Worm (Caenorhabditis elegans) whole organism, L2 larva: ENCODE measurements around the gene F47E1.2.

Experiments
- F13H6.1 ChIP-seq: sonication (generic microtip); optimal IDR thresholded peaks from 2 replicates; lab custom pipeline; 2016; ENCODE audit warnings: missing genetic modification characterization, missing compliant biosample characterization
- R02D3.7 ChIP-seq: fragments of 150-350 bp; optimal IDR thresholded peaks from 2 replicates; lab custom pipeline; 2014; ENCODE audit warnings: missing biosample characterization, missing genetic modification characterization
- Y55F3AM.14 ChIP-seq: fragments of 200-800 bp; sonication (Bioruptor generic); optimal IDR thresholded peaks from 2 replicates; lab custom pipeline; 2018; ENCODE audit warnings: mild to moderate bottlenecking, missing genetic modification characterization, missing compliant biosample characterization
- ZK546.5 ChIP-seq: sonication (generic microtip); optimal IDR thresholded peaks from 2 replicates; lab custom pipeline; 2017; ENCODE audit warnings: missing biosample characterization, missing genetic modification characterization
- alr-1 ChIP-seq: fragments of 150-350 bp; optimal IDR thresholded peaks from 2 replicates; lab custom pipeline; 2014; ENCODE audit warnings: missing biosample characterization, missing genetic modification characterization
- ama-1 ChIP-seq: fragments of 150-350 bp; optimal IDR thresholded peaks from 2 replicates; lab custom pipeline; 2018; ENCODE audit warnings: inconsistent platforms
- blmp-1 ChIP-seq: sonication (generic microtip); optimal IDR thresholded peaks from 2 replicates; lab custom pipeline; 2017; ENCODE audit warnings: missing genetic modification characterization, mild to moderate bottlenecking, missing compliant biosample characterization, antibody characterized with exemption, moderate library complexity; ENCODE audit not compliant: insufficient read depth
- ceh-82 ChIP-seq: fragments of 150-350 bp; optimal IDR thresholded peaks from 2 replicates; lab custom pipeline; 2014; ENCODE audit warnings: missing biosample characterization, missing genetic modification characterization
- crh-2 ChIP-seq: sonication (generic microtip); optimal IDR thresholded peaks from 2 replicates; lab custom pipeline; 2017; ENCODE audit warnings: missing biosample characterization, missing genetic modification characterization
- egl-27 ChIP-seq: sonication (generic microtip); optimal IDR thresholded peaks from 3 replicates; lab custom pipeline; 2017; ENCODE audit warnings: missing biosample characterization, missing genetic modification reagents, missing genetic modification characterization
- elt-1 ChIP-seq: fragments of 150-350 bp; optimal IDR thresholded peaks from 2 replicates; lab custom pipeline; 2014; ENCODE audit warnings: missing biosample characterization, missing genetic modification characterization
- elt-3 ChIP-seq: sonication (generic microtip); optimal IDR thresholded peaks from 2 replicates; lab custom pipeline; 2017; ENCODE audit warnings: missing biosample characterization, missing genetic modification characterization
- fos-1 ChIP-seq: fragments of 150-350 bp; optimal IDR thresholded peaks from 2 replicates; lab custom pipeline; 2014; ENCODE audit warnings: missing biosample characterization, missing genetic modification characterization
- lin-11 ChIP-seq: fragments of 150-350 bp; sonication (generic microtip); optimal IDR thresholded peaks from 2 replicates; lab custom pipeline; 2014; ENCODE audit warnings: missing biosample characterization, missing genetic modification characterization, inconsistent platforms, mixed read lengths
- lin-13 ChIP-seq: fragments of 150-350 bp; optimal IDR thresholded peaks from 2 replicates; lab custom pipeline; 2014; ENCODE audit warnings: missing biosample characterization, missing genetic modification reagents, missing genetic modification characterization
- lin-39 ChIP-seq: fragments of 150-350 bp; optimal IDR thresholded peaks from 2 replicates; lab custom pipeline; 2014; ENCODE audit warnings: missing biosample characterization, missing genetic modification reagents, missing genetic modification characterization
- mbf-1 ChIP-seq: sonication (generic microtip); optimal IDR thresholded peaks from 2 replicates; lab custom pipeline; 2017; ENCODE audit warnings: missing biosample characterization, missing genetic modification characterization
- nhr-10 ChIP-seq: sonication (generic microtip); optimal IDR thresholded peaks from 2 replicates; lab custom pipeline; 2017; ENCODE audit warnings: missing biosample characterization, missing genetic modification characterization
- nhr-11 ChIP-seq: fragments of 150-350 bp; optimal IDR thresholded peaks from 2 replicates; lab custom pipeline; 2014; ENCODE audit warnings: missing biosample characterization, missing genetic modification characterization
- nhr-12 ChIP-seq: fragments of 150-350 bp; optimal IDR thresholded peaks from 2 replicates; lab custom pipeline; 2014; ENCODE audit warnings: missing biosample characterization, missing genetic modification characterization
- nhr-129 ChIP-seq: fragments of 150-350 bp; optimal IDR thresholded peaks from 2 replicates; lab custom pipeline; 2014; ENCODE audit warnings: missing biosample characterization, missing genetic modification characterization
- nhr-21 ChIP-seq: fragments of 150-350 bp; optimal IDR thresholded peaks from 2 replicates; lab custom pipeline; 2014; ENCODE audit warnings: missing biosample characterization, missing genetic modification characterization
- nhr-23 ChIP-seq: fragments of 150-350 bp; optimal IDR thresholded peaks from 2 replicates; lab custom pipeline; 2014; ENCODE audit warnings: missing biosample characterization, missing genetic modification reagents, missing genetic modification characterization
- nhr-237 ChIP-seq: fragments of 150-350 bp; optimal IDR thresholded peaks from 2 replicates; lab custom pipeline; 2014; ENCODE audit warnings: missing biosample characterization, missing genetic modification characterization
- nhr-25 ChIP-seq: fragments of 150-350 bp; sonication (generic microtip); optimal IDR thresholded peaks from 3 replicates; lab custom pipeline; 2014; ENCODE audit warnings: missing biosample characterization, missing genetic modification characterization
- nhr-6 ChIP-seq: fragments of 150-350 bp; optimal IDR thresholded peaks from 2 replicates; lab custom pipeline; 2014; ENCODE audit warnings: missing biosample characterization, missing genetic modification characterization
- peb-1 ChIP-seq: fragments of 150-350 bp; optimal IDR thresholded peaks from 2 replicates; lab custom pipeline; 2014; ENCODE audit warnings: missing biosample characterization, missing genetic modification characterization
- sem-4 ChIP-seq: fragments of 150-350 bp; optimal IDR thresholded peaks from 2 replicates; lab custom pipeline; 2014; ENCODE audit warnings: missing biosample characterization, missing genetic modification reagents, missing genetic modification characterization
- skn-1 ChIP-seq: sonication (generic microtip); optimal IDR thresholded peaks from 2 replicates; lab custom pipeline; 2017; ENCODE audit warnings: missing biosample characterization, missing genetic modification characterization
- sma-3 ChIP-seq: sonication (generic microtip); optimal IDR thresholded peaks from 2 replicates; lab custom pipeline; 2016; ENCODE audit warnings: missing genetic modification reagents, missing genetic modification characterization, missing compliant biosample characterization
- sma-9 ChIP-seq, 2 experiments: fragments of 150-350 bp in 1 of 2; sonication (generic microtip) in 1 of 2; optimal IDR thresholded peaks; 2 replicates each; lab custom pipeline; 2014 to 2016; ENCODE audit warnings: missing genetic modification characterization in 2 of 2, mild to moderate bottlenecking in 1 of 2, missing biosample characterization in 1 of 2, missing compliant biosample characterization in 1 of 2, missing genetic modification reagents in 1 of 2, moderate library complexity in 1 of 2
- snpc-4 ChIP-seq: fragments of 150-350 bp; optimal IDR thresholded peaks from 2 replicates; lab custom pipeline; 2014; ENCODE audit warnings: missing biosample characterization, missing genetic modification characterization
- unc-39 ChIP-seq: fragments of 150-350 bp; optimal IDR thresholded peaks from 2 replicates; lab custom pipeline; 2014; ENCODE audit warnings: missing biosample characterization, missing genetic modification characterization
- unc-55 ChIP-seq: fragments of 150-350 bp; sonication (generic microtip); optimal IDR thresholded peaks from 3 replicates; lab custom pipeline; 2014; ENCODE audit warnings: missing biosample characterization, missing genetic modification reagents, missing genetic modification characterization
- unc-62 ChIP-seq: fragments of 150-350 bp; optimal IDR thresholded peaks from 2 replicates; lab custom pipeline; 2014; ENCODE audit warnings: missing biosample characterization, missing genetic modification reagents, missing genetic modification characterization
- zag-1 ChIP-seq: fragments of 150-350 bp; optimal IDR thresholded peaks from 2 replicates; lab custom pipeline; 2014; ENCODE audit warnings: missing biosample characterization, missing genetic modification characterization
- ztf-1 ChIP-seq: fragments of 200-800 bp; sonication (Bioruptor generic); conservative IDR thresholded peaks from 2 replicates; pipeline ENCODE4 v1.3.6; 2022; ENCODE audit warnings: missing genetic modification characterization, missing compliant biosample characterization
- ztf-11 ChIP-seq: sonication (generic microtip); optimal IDR thresholded peaks from 2 replicates; lab custom pipeline; 2017; ENCODE audit warnings: missing biosample characterization, missing genetic modification characterization
- ztf-4 ChIP-seq: fragments of 150-350 bp; optimal IDR thresholded peaks from 2 replicates; lab custom pipeline; 2014; ENCODE audit warnings: missing biosample characterization, missing genetic modification characterization

Gene F47E1.2

DNA sequence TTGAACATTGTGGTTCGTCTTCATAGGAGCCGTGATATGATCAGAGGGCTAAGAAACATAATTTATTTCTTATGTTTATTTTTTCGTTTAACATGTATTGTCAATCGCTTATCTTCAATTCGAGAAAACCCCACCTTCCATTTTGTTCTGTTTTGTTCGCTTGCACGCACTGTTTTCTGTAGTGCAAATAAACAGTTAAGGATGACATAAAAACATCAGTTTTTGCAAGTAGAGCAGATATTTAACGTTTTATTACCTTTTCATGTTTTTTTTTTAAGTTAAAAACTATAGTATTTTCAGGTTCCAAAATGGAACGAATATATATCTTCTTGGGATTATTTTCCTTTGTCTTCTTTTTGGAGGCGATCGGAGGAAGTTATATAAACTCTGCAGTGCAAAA, at the start of gene F47E1.2:
TSS of gene F47E1.2 (plus strand) at position 301 of the 400 bp plus-strand sequence.
- TF ChIP-seq nhr-129 (tag; lab: Kevin White, UChicago) (no peak), skn-1 (no peak), Y55F3AM.14 (GFP tag; lab: Kevin White, UChicago) (no peak), ZK546.5 (tag; lab: Kevin White, UChicago) (no peak), nhr-12 (no peak), elt-3 (tag; lab: Kevin White, UChicago) (no peak), sma-3 (GFP tag; lab: Kevin White, UChicago) (no peak), alr-1 (tag; lab: Kevin White, UChicago) (no peak), mbf-1 (no peak), elt-1 (tag; lab: Kevin White, UChicago) (no peak), ama-1 (lab: Kevin White, UChicago) (no peak), ceh-82 (tag; lab: Kevin White, UChicago) (no peak)

DNA sequence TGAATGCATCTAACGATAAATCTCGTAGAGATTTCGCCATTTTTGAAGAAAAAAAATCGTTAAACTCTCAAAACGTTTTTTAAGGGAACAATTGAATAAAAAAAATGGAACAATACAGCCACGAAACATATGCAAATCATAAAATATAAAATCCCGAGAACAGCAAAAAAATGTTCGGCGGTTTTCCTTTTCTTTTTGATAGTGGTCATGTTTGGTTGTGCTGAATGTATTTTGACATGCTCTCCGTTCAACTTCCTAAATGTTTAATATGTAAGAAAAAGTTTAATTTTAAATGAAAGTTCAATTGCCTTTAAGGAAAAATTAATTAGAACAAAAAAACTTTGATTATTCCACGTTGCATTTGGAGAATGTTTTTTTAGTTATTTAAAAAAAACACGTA, 47.0 kb upstream of the F47E1.2 start, which contains the start of gene C24A3.9:
TSS of gene C24A3.9 (minus strand) at position 101 of the 400 bp plus-strand sequence.
- TF ChIP-seq R02D3.7 (tag; lab: Kevin White, UChicago): no peak
- TF ChIP-seq ztf-1 (GFP tag; lab: Robert Waterston, UW): no peak
- no peak for TF ChIP-seq nhr-12
- no peak for TF ChIP-seq mbf-1
- TF ChIP-seq Y55F3AM.14 (GFP tag; lab: Kevin White, UChicago): no peak
- TF ChIP-seq nhr-23 (tag; lab: Kevin White, UChicago): no peak
- no peak for TF ChIP-seq sma-3 (GFP tag; lab: Kevin White, UChicago)

DNA sequence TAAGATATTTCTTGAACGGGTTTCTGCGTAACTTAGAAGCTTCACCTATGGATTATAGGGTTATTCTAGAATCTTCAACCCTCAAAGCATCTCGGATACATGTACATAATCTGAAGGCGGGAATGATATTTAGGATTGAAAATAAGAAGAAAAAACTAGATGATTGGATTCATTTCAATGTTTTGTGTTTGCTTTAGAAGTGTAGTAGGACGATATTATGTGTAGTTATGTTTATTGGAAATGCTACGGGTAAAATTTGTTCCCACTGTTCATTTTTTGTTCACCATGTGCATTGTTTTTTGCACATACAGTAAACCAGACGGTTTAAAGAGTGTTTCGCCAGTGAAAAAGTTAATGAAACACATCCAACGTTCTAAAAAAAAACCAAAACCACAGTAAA, 46.0 kb upstream of the F47E1.2 start:
- TF ChIP-seq nhr-25 (no peak), sma-3 (GFP tag; lab: Kevin White, UChicago) (no peak), elt-1 (tag; lab: Kevin White, UChicago) (no peak), ama-1 (lab: Kevin White, UChicago) (no peak), nhr-11 (no peak), snpc-4 (tag; lab: Kevin White, UChicago) (no peak), mbf-1 (no peak), ceh-82 (tag; lab: Kevin White, UChicago) (no peak), F13H6.1 (tag; lab: Kevin White, UChicago) (no peak), nhr-237 (tag; lab: Kevin White, UChicago) (no peak), unc-62 (GFP tag; lab: Kevin White, UChicago) (no peak), zag-1 (tag; lab: Kevin White, UChicago) (no peak), nhr-12 (no peak), ZK546.5 (tag; lab: Kevin White, UChicago) (no peak), ztf-11 (tag; lab: Kevin White, UChicago) (no peak), sem-4 (no peak), nhr-6 (tag; lab: Kevin White, UChicago) (no peak), peb-1 (no peak)

DNA sequence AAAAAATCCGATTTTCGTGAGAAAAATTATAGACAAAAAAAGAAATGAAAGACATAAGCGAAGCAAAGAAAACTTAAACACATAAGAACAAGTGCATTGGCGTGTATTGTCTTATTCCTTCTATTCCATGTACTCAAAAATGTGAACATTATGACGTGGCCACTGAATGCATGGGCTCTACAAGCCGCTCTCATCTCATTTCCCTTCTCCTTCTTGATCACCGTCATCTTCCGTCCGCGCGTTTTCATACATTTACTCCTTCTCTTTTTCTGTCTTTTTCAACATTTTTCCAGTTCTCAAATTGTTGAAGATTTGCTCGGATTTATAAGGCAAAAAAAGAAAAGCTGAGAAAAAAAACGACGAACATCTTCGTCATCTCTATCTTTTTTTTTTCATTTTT, 43.0 kb upstream of the F47E1.2 start:
- TF ChIP-seq fos-1 (tag; lab: Kevin White, UChicago) (no peak), nhr-237 (tag; lab: Kevin White, UChicago) (no peak), egl-27 (tag; lab: Kevin White, UChicago) (no peak), lin-39 (no peak), nhr-129 (tag; lab: Kevin White, UChicago) (no peak), crh-2 (tag; lab: Kevin White, UChicago) (no peak), alr-1 (tag; lab: Kevin White, UChicago) (no peak), lin-11 (tag; lab: Kevin White, UChicago) (no peak), elt-3 (tag; lab: Kevin White, UChicago) (no peak), peb-1 (no peak), elt-1 (tag; lab: Kevin White, UChicago) (no peak), Y55F3AM.14 (GFP tag; lab: Kevin White, UChicago) (no peak), snpc-4 (tag; lab: Kevin White, UChicago) (no peak), nhr-23 (tag; lab: Kevin White, UChicago) (no peak), ZK546.5 (tag; lab: Kevin White, UChicago) (no peak), unc-62 (GFP tag; lab: Kevin White, UChicago) (no peak), sma-9 (GFP tag; optimal IDR thresholded peaks at IDR 0.05; lab: Kevin White, UChicago) (no peak), sma-9 (tag; optimal IDR thresholded peaks at IDR 0.05; lab: Kevin White, UChicago) (no peak), ztf-4 (tag; lab: Kevin White, UChicago) (no peak)

DNA sequence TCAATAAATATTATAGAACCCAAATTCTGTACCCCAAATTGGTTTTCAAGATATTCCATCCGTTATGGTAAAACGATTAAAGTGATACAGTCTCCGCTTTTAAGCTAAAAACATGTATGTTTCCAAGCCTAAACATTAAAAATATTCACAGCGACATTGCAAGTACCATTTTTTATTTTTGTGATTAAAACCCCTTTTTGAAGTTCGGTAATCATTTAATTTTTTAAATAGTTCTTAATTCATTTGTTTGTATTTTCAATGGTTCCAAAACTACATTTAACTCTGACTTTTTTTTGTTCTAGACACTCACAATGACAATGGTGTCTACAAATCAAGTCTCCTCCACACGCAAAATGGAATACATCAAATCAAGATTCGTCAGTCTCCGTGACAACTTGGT, 42.0 kb upstream of the F47E1.2 start, which contains the start of gene T25B6.4:
TSS of gene T25B6.4 (plus strand) at position 301 of the 400 bp plus-strand sequence.
- TF ChIP-seq ztf-11 (tag; lab: Kevin White, UChicago): no peak
- no peak for TF ChIP-seq elt-3 (tag; lab: Kevin White, UChicago)
- TF ChIP-seq F13H6.1 (tag; lab: Kevin White, UChicago): no peak
- no peak for TF ChIP-seq nhr-129 (tag; lab: Kevin White, UChicago)
- no peak for TF ChIP-seq Y55F3AM.14 (GFP tag; lab: Kevin White, UChicago)
- no peak for TF ChIP-seq sma-9 (GFP tag; optimal IDR thresholded peaks at IDR 0.05; lab: Kevin White, UChicago)
- TF ChIP-seq sma-9 (tag; optimal IDR thresholded peaks at IDR 0.05; lab: Kevin White, UChicago): no peak
- no peak for TF ChIP-seq nhr-21
- TF ChIP-seq ZK546.5 (tag; lab: Kevin White, UChicago): no peak
- no peak for TF ChIP-seq blmp-1 (tag; lab: Kevin White, UChicago)
- no peak for TF ChIP-seq sem-4
- no peak for TF ChIP-seq nhr-11
- TF ChIP-seq mbf-1: no peak
- TF ChIP-seq unc-39 (tag; lab: Kevin White, UChicago): no peak
- no peak for TF ChIP-seq nhr-237 (tag; lab: Kevin White, UChicago)
- TF ChIP-seq nhr-10 (tag; lab: Kevin White, UChicago): no peak
- no peak for TF ChIP-seq lin-13 (GFP tag; lab: Kevin White, UChicago)
- TF ChIP-seq unc-55 (GFP tag; lab: Kevin White, UChicago): no peak
